Worm (Caenorhabditis elegans): ENCODE data around the gene C07G2.5.

Gene C07G2.5

DNA sequence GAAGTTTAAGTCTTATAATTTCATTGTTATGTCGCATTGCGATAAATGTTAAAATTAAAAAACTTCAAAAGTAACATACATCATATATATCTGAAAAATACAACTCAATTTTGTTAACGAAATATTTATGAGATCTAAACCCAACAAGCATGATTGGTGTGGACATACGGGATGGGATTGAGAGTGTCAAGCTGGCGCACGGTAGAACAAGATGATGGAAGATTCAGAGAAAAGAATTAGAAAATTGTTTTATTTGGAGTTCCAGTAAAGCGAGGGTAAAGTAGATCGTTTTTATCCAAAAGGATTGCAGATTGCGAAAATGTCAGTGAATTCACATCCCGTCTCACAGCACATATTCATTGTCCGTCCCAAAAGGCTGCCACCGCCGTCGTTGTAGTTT lies 22.0 kb downstream of the C07G2.5 start (continued):
- no peak for TF ChIP-seq F10E7.11 (tag; optimal IDR thresholded peaks at IDR 0.05)
- no peak for TF ChIP-seq B0035.1 (tag; optimal IDR thresholded peaks at IDR 0.05)
- TF ChIP-seq aptf-3 (GFP tag; IDR thresholded peaks at IDR 0.05) = no peak
- peak; percentile 28 for TF ChIP-seq lsl-1 (GFP tag; optimal IDR thresholded peaks at IDR 0.05)
- no peak for TF ChIP-seq let-607 (tag; optimal IDR thresholded peaks at IDR 0.05)
- TF ChIP-seq mel-28 (tag; optimal IDR thresholded peaks at IDR 0.05; ENCODE audit: borderline replicate concordance) = no peak
- TF ChIP-seq dpl-1 (GFP tag; optimal IDR thresholded peaks at IDR 0.05) = no peak
- peak; percentile 46 for TF ChIP-seq hmg-1.2 (GFP tag; IDR thresholded peaks at IDR 0.05)
- peak; percentile 75 for TF ChIP-seq hsf-1 (GFP tag; IDR thresholded peaks at IDR 0.05)
- peak; percentile 53 for TF ChIP-seq F49E8.2 (tag; optimal IDR thresholded peaks at IDR 0.05; ENCODE audit: insufficient read depth)
- TF ChIP-seq nhr-80 (tag; optimal IDR thresholded peaks at IDR 0.05) = no peak
- TF ChIP-seq cebp-1 (GFP tag; IDR thresholded peaks at IDR 0.05) = no peak
- no peak for TF ChIP-seq cebp-1 (tag; optimal IDR thresholded peaks at IDR 0.05)
- TF ChIP-seq F57A8.1 (GFP tag; optimal IDR thresholded peaks at IDR 0.05) = no peak
- TF ChIP-seq F22D6.2 (tag; optimal IDR thresholded peaks at IDR 0.05) = no peak
- TF ChIP-seq hlh-12 (tag; optimal IDR thresholded peaks at IDR 0.05) = no peak
- no peak for TF ChIP-seq K12H6.12 (tag; optimal IDR thresholded peaks at IDR 0.05)
- TF ChIP-seq madf-3 (GFP tag; IDR thresholded peaks at IDR 0.05) = no peak; the same call in 1 of the 2 replicates
- peak; percentile 32; the same call in 1 of the 2 replicates for TF ChIP-seq Y95B8A.8 (GFP tag; IDR thresholded peaks at IDR 0.05)
- 0 out of 2 replicates have a peak, but pooled peaks have one; percentile 43 for TF ChIP-seq egl-44 (GFP tag; IDR thresholded peaks at IDR 0.05)
- no peak for TF ChIP-seq ztf-22 (GFP tag; optimal IDR thresholded peaks at IDR 0.05)
- peak in 1 of 2 experiments; percentile 19 for TF ChIP-seq rec-8 (tag; optimal IDR thresholded peaks at IDR 0.05)
- peak; percentile 77 for TF ChIP-seq lin-54 (GFP tag; optimal IDR thresholded peaks at IDR 0.05)
- no peak for TF ChIP-seq hlh-26 (GFP tag; conservative IDR thresholded peaks at IDR 0.05)
- TF ChIP-seq C17E4.6 (GFP tag; IDR thresholded peaks at IDR 0.05) = peak; percentile 41; the same call in 1 of the 2 replicates
- no peak for TF ChIP-seq ets-4 (GFP tag; optimal IDR thresholded peaks at IDR 0.05)
- no peak for TF ChIP-seq lin-35 (GFP tag; optimal IDR thresholded peaks at IDR 0.05)
- no peak for TF ChIP-seq nhr-179 (tag; optimal IDR thresholded peaks at IDR 0.05)
- no peak for TF ChIP-seq C06A6.2 (GFP tag; conservative IDR thresholded peaks at IDR 0.05)
- TF ChIP-seq zfh-2 (GFP tag; conservative IDR thresholded peaks at IDR 0.05) = no peak
- no peak for TF ChIP-seq repo-1 (tag; optimal IDR thresholded peaks at IDR 0.05)
- TF ChIP-seq egl-18 (GFP tag; IDR thresholded peaks at IDR 0.05) = no peak
- TF ChIP-seq Y79H2A.3 (GFP tag; conservative IDR thresholded peaks at IDR 0.05) = no peak
- no peak for TF ChIP-seq lag-1 (GFP tag; IDR thresholded peaks at IDR 0.05)
- TF ChIP-seq madf-6 (GFP tag; IDR thresholded peaks at IDR 0.05) = peak; percentile 82
- no peak for TF ChIP-seq ama-1 (optimal IDR thresholded peaks at IDR 0.05)
- TF ChIP-seq ama-1 (GFP tag; optimal IDR thresholded peaks at IDR 0.05) = peak in 1 of 2 experiments; percentile 78
- no peak for TF ChIP-seq tbx-9 (tag; optimal IDR thresholded peaks at IDR 0.05; ENCODE audit: borderline replicate concordance)
- peak; percentile 6 for TF ChIP-seq unc-130 (GFP tag; optimal IDR thresholded peaks at IDR 0.05)
- TF ChIP-seq sea-2 (GFP tag; IDR thresholded peaks at IDR 0.05) = no peak
- TF ChIP-seq ZK185.1 (tag; optimal IDR thresholded peaks at IDR 0.05; ENCODE audit: poor library complexity, severe bottlenecking) = no peak
- TF ChIP-seq F33H1.4 (GFP tag; IDR thresholded peaks at IDR 0.05) = no peak
- no peak for TF ChIP-seq rpc-1 (optimal IDR thresholded peaks at IDR 0.05)
- TF ChIP-seq rpc-1 (tag; optimal IDR thresholded peaks at IDR 0.05) = no peak
- peak; percentile 45; the same call in 1 of the 2 replicates for TF ChIP-seq ceh-100 (GFP tag; IDR thresholded peaks at IDR 0.05)
- TF ChIP-seq tlf-1 (GFP tag; optimal IDR thresholded peaks at IDR 0.05) = peak; percentile 35
- no peak for TF ChIP-seq mes-4 (tag; optimal IDR thresholded peaks at IDR 0.05)
- TF ChIP-seq B0019.2 (GFP tag; conservative IDR thresholded peaks at IDR 0.05) = no peak
- no peak for TF ChIP-seq sptf-2 (GFP tag; optimal IDR thresholded peaks at IDR 0.05)
- no peak for TF ChIP-seq Y67H2A.10 (GFP tag; conservative IDR thresholded peaks at IDR 0.05)
